Worm (Caenorhabditis elegans) whole organism, L1 larva: ENCODE measurements around the gene toca-2.
A peak's percentile ranks its signal among the peaks of the same experiment; 100 is the strongest.

Source experiments
- C34B4.2 ChIP-seq: sonication (generic microtip); optimal IDR thresholded peaks from 2 replicates; lab custom pipeline; 2017; ENCODE audit warnings: mild to moderate bottlenecking, missing genetic modification characterization, missing compliant biosample characterization
- alr-1 ChIP-seq: fragments of 200-800 bp; sonication (Bioruptor generic); optimal IDR thresholded peaks from 2 replicates; lab custom pipeline; 2018; ENCODE audit warnings: borderline replicate concordance, mild to moderate bottlenecking, missing genetic modification characterization, missing compliant biosample characterization
- aly-2 ChIP-seq: fragments of 150-350 bp; optimal IDR thresholded peaks from 2 replicates; lab custom pipeline; 2014; ENCODE audit warnings: missing biosample characterization, missing genetic modification characterization
- ama-1 ChIP-seq: fragments of 150-350 bp; optimal IDR thresholded peaks from 2 replicates; lab custom pipeline; 2014
- blmp-1 ChIP-seq: fragments of 150-350 bp; optimal IDR thresholded peaks from 2 replicates; lab custom pipeline; 2014; ENCODE audit warnings: missing biosample characterization, missing genetic modification characterization
- ceh-8 ChIP-seq: fragments of 200-800 bp; sonication (Bioruptor generic); optimal IDR thresholded peaks from 2 replicates; lab custom pipeline; 2018; ENCODE audit warnings: mild to moderate bottlenecking, missing genetic modification characterization, moderate library complexity, missing compliant biosample characterization
- ceh-82 ChIP-seq, 3 experiments: fragments of 150-350 bp in 1 of 3; sonication (generic microtip) in 2 of 3; optimal IDR thresholded peaks; 2 replicates each; lab custom pipeline; 2014 to 2017; ENCODE audit warnings: missing biosample characterization in 3 of 3, missing genetic modification characterization in 3 of 3
- dpl-1 ChIP-seq, 3 experiments: fragments of 150-350 bp in 2 of 3; sonication (generic microtip) in 1 of 3; optimal IDR thresholded peaks; 2 replicates each; lab custom pipeline; 2014 to 2017; ENCODE audit warnings: missing biosample characterization in 3 of 3, missing genetic modification characterization in 3 of 3, missing genetic modification reagents in 3 of 3
- dsc-1 ChIP-seq: sonication (generic microtip); optimal IDR thresholded peaks from 2 replicates; lab custom pipeline; 2016; ENCODE audit warnings: mild to moderate bottlenecking, missing genetic modification characterization, missing compliant biosample characterization
- efl-1 ChIP-seq, 4 experiments: fragments of 150-350 bp; optimal IDR thresholded peaks in 3 of 4; peaks in 1 of 4; 1 replicate in 1 of 4; 2 replicates in 3 of 4; lab custom pipeline; 2014; ENCODE audit warnings: missing biosample characterization in 2 of 4, missing genetic modification characterization in 2 of 4, missing genetic modification reagents in 2 of 4
- elt-2 ChIP-seq: sonication (generic microtip); optimal IDR thresholded peaks from 2 replicates; lab custom pipeline; 2016; ENCODE audit warnings: missing genetic modification characterization, mild to moderate bottlenecking, inconsistent platforms, missing compliant biosample characterization, missing genetic modification reagents
- elt-3 ChIP-seq, 6 experiments: fragments of 150-350 bp in 1 of 6; sonication (generic microtip); optimal IDR thresholded peaks; 2 replicates each; lab custom pipeline; 2017 to 2018; ENCODE audit warnings: missing biosample characterization in 6 of 6, missing genetic modification characterization in 6 of 6, inconsistent platforms in 1 of 6
- fkh-8 ChIP-seq: sonication (generic microtip); optimal IDR thresholded peaks from 2 replicates; lab custom pipeline; 2016; ENCODE audit warnings: mild to moderate bottlenecking, missing genetic modification characterization, missing compliant biosample characterization
- fos-1 ChIP-seq: fragments of 150-350 bp; optimal IDR thresholded peaks from 2 replicates; lab custom pipeline; 2014; ENCODE audit warnings: missing biosample characterization, missing genetic modification characterization
- grh-1 ChIP-seq: fragments of 200-800 bp; sonication (Bioruptor generic); IDR thresholded peaks from 2 replicates; pipeline ENCODE4 v1.3.6; 2022; ENCODE audit warnings: missing genetic modification reagents, missing genetic modification characterization, missing compliant biosample characterization
- hpl-2 ChIP-seq: fragments of 150-350 bp; optimal IDR thresholded peaks from 2 replicates; lab custom pipeline; 2014; ENCODE audit warnings: missing biosample characterization, missing genetic modification reagents, missing genetic modification characterization
- isw-1 ChIP-seq: fragments of 200-800 bp; sonication (Bioruptor generic); IDR thresholded peaks from 2 replicates; pipeline ENCODE4 v1.3.6; 2022; ENCODE audit warnings: missing genetic modification characterization, missing compliant biosample characterization
- lin-13 ChIP-seq: fragments of 150-350 bp; optimal IDR thresholded peaks from 2 replicates; lab custom pipeline; 2014; ENCODE audit warnings: missing biosample characterization, missing genetic modification reagents, missing genetic modification characterization
- lin-14 ChIP-seq: fragments of 200-800 bp; sonication (Bioruptor generic); optimal IDR thresholded peaks from 2 replicates; lab custom pipeline; 2018; ENCODE audit warnings: mild to moderate bottlenecking, missing genetic modification characterization, moderate library complexity, missing compliant biosample characterization
- lin-35 ChIP-seq, 2 experiments: fragments of 150-350 bp; optimal IDR thresholded peaks; 2 replicates each; lab custom pipeline; 2014; ENCODE audit warnings: missing biosample characterization in 2 of 2, missing genetic modification characterization in 2 of 2, missing genetic modification reagents in 2 of 2
- lir-3 ChIP-seq: sonication (generic microtip); optimal IDR thresholded peaks from 2 replicates; lab custom pipeline; 2016; ENCODE audit warnings: mild to moderate bottlenecking, missing genetic modification characterization, moderate library complexity, missing compliant biosample characterization; ENCODE audit not compliant: poor library complexity
- mdl-1 ChIP-seq, 2 experiments: fragments of 150-350 bp; optimal IDR thresholded peaks; 2 replicates each; lab custom pipeline; 2014 to 2017; ENCODE audit warnings: missing biosample characterization in 2 of 2, missing genetic modification characterization in 2 of 2, inconsistent platforms in 1 of 2
- nhr-19 ChIP-seq: fragments of 200-800 bp; sonication (Bioruptor generic); conservative IDR thresholded peaks from 2 replicates; pipeline ENCODE4 v1.3.6; 2022; ENCODE audit warnings: missing genetic modification characterization, missing compliant biosample characterization
- nhr-20 ChIP-seq: sonication (generic microtip); optimal IDR thresholded peaks from 2 replicates; lab custom pipeline; 2016; ENCODE audit warnings: mild to moderate bottlenecking, missing genetic modification characterization, missing compliant biosample characterization
- nhr-47 ChIP-seq: sonication (generic microtip); optimal IDR thresholded peaks from 2 replicates; lab custom pipeline; 2016; ENCODE audit warnings: mild to moderate bottlenecking, missing genetic modification characterization, moderate library complexity, missing compliant biosample characterization
- nhr-71 ChIP-seq: sonication (generic microtip); optimal IDR thresholded peaks from 2 replicates; lab custom pipeline; 2016; ENCODE audit warnings: mild to moderate bottlenecking, missing genetic modification characterization, moderate library complexity, missing compliant biosample characterization
- nhr-76 ChIP-seq: sonication (generic microtip); optimal IDR thresholded peaks from 2 replicates; lab custom pipeline; 2017; ENCODE audit warnings: missing biosample characterization, missing genetic modification characterization
- nhr-85 ChIP-seq: sonication (generic microtip); peaks from one replicate; lab custom pipeline; 2016; ENCODE audit warnings: missing genetic modification characterization, inconsistent platforms, missing compliant biosample characterization
- nhr-90 ChIP-seq: sonication (generic microtip); optimal IDR thresholded peaks from 2 replicates; lab custom pipeline; 2016; ENCODE audit warnings: mild to moderate bottlenecking, missing genetic modification characterization, missing compliant biosample characterization; ENCODE audit not compliant: poor library complexity
- pag-3 ChIP-seq: sonication (generic microtip); optimal IDR thresholded peaks from 2 replicates; lab custom pipeline; 2017; ENCODE audit warnings: missing genetic modification characterization, mild to moderate bottlenecking, missing compliant biosample characterization, antibody characterized with exemption, borderline replicate concordance; ENCODE audit not compliant: insufficient read depth
- pqm-1 ChIP-seq: sonication (generic microtip); optimal IDR thresholded peaks from 3 replicates; lab custom pipeline; 2017; ENCODE audit warnings: missing biosample characterization, missing genetic modification characterization
- rnt-1 ChIP-seq: sonication (generic microtip); optimal IDR thresholded peaks from 2 replicates; lab custom pipeline; 2016; ENCODE audit warnings: mild to moderate bottlenecking, missing genetic modification characterization, moderate library complexity, missing compliant biosample characterization
- snu-23 ChIP-seq: sonication (generic microtip); optimal IDR thresholded peaks from 2 replicates; lab custom pipeline; 2016; ENCODE audit warnings: missing genetic modification characterization, missing compliant biosample characterization
- sox-4 ChIP-seq: sonication (generic microtip); optimal IDR thresholded peaks from 2 replicates; lab custom pipeline; 2016; ENCODE audit warnings: missing genetic modification characterization, missing compliant biosample characterization
- tbx-2 ChIP-seq: sonication (generic microtip); optimal IDR thresholded peaks from 2 replicates; lab custom pipeline; 2016; ENCODE audit warnings: missing genetic modification characterization, missing compliant biosample characterization
- tlp-1 ChIP-seq: fragments of 150-350 bp; optimal IDR thresholded peaks from 2 replicates; lab custom pipeline; 2014; ENCODE audit warnings: missing biosample characterization, missing genetic modification characterization
- unc-130 ChIP-seq: fragments of 150-350 bp; optimal IDR thresholded peaks from 2 replicates; lab custom pipeline; 2017; ENCODE audit warnings: missing biosample characterization, missing genetic modification characterization, inconsistent platforms
- unc-30 ChIP-seq: sonication (generic microtip); optimal IDR thresholded peaks from 2 replicates; lab custom pipeline; 2017; ENCODE audit warnings: missing biosample characterization, missing genetic modification characterization
- unc-86 ChIP-seq: sonication (generic microtip); optimal IDR thresholded peaks from 2 replicates; lab custom pipeline; 2016; ENCODE audit warnings: missing genetic modification characterization, missing compliant biosample characterization
- xbp-1 ChIP-seq: sonication (generic microtip); optimal IDR thresholded peaks from 2 replicates; lab custom pipeline; 2016; ENCODE audit warnings: missing genetic modification characterization, missing compliant biosample characterization
- ztf-11 ChIP-seq, 2 experiments: sonication (generic microtip); optimal IDR thresholded peaks; 2 replicates each; lab custom pipeline; 2016 to 2017; ENCODE audit warnings: missing genetic modification characterization in 2 of 2, missing biosample characterization in 1 of 2, missing compliant biosample characterization in 1 of 2
- ztf-4 ChIP-seq: fragments of 150-350 bp; optimal IDR thresholded peaks from 2 replicates; lab custom pipeline; 2014; ENCODE audit warnings: missing biosample characterization, missing genetic modification characterization

Gene toca-2

ce11 chrIII:13763260-13764112 lies 7.8 kb downstream of the toca-2 start:
- TF ChIP-seq C34B4.2 (tag; lab: Kevin White, UChicago) (no peak), blmp-1 (peak; percentile 42), nhr-19 (0 out of 2 replicates have a peak, but pooled peaks have one; percentile 8), unc-130 (tag; lab: Kevin White, UChicago) (peak; percentile 11), elt-2 (tag; lab: Kevin White, UChicago) (peak; percentile 31), ztf-4 (tag; lab: Kevin White, UChicago) (peak; percentile 46), ceh-82 (tag; optimal IDR thresholded peaks at IDR 0.05; lab: Kevin White, UChicago) (peak in 1 of 3 experiments; percentile 17), ama-1 (lab: Kevin White, UChicago) (no peak), nhr-71 (tag; lab: Kevin White, UChicago) (peak; percentile 12), fkh-8 (tag; lab: Kevin White, UChicago) (no peak), tlp-1 (no peak), nhr-85 (tag; lab: Kevin White, UChicago) (peak; percentile 62), unc-86 (tag; lab: Kevin White, UChicago) (no peak), dsc-1 (no peak), lin-35 (GFP tag; optimal IDR thresholded peaks at IDR 0.05; lab: Kevin White, UChicago) (peak; percentile 24 to 56), pqm-1 (no peak), mdl-1 (tag; optimal IDR thresholded peaks at IDR 0.05; lab: Kevin White, UChicago) (peak in 1 of 2 experiments; percentile 53), elt-3 (tag; optimal IDR thresholded peaks at IDR 0.05; lab: Kevin White, UChicago) (no peak), nhr-47 (tag; lab: Kevin White, UChicago) (peak; percentile 24), lin-14 (GFP tag; lab: Kevin White, UChicago) (peak; percentile 76), ceh-8 (no peak), dpl-1 (GFP tag; optimal IDR thresholded peaks at IDR 0.05; lab: Kevin White, UChicago) (peak in 1 of 3 experiments; percentile 7), snu-23 (GFP tag; lab: Kevin White, UChicago) (peak; percentile 11), hpl-2 (GFP tag; lab: Kevin White, UChicago) (no peak), efl-1 (optimal IDR thresholded peaks at IDR 0.05; lab: Kevin White, UChicago) (no peak), efl-1 (GFP tag; optimal IDR thresholded peaks at IDR 0.05 in 1 of 2; lab: Kevin White, UChicago) (peak in 1 of 2 experiments; percentile 55), grh-1 (GFP tag; lab: Robert Waterston, UW) (no peak)

- no peak for TF ChIP-seq elt-2 (tag; lab: Kevin White, UChicago)
- no peak for TF ChIP-seq aly-2 (tag; lab: Kevin White, UChicago)
- no peak for TF ChIP-seq ama-1 (lab: Kevin White, UChicago)
- TF ChIP-seq unc-30: no peak
- TF ChIP-seq lir-3: no peak
- no peak for TF ChIP-seq alr-1
- TF ChIP-seq sox-4 (tag; lab: Kevin White, UChicago): no peak
- TF ChIP-seq pag-3 (tag; lab: Kevin White, UChicago): no peak
- TF ChIP-seq tbx-2 (tag; lab: Kevin White, UChicago): no peak
- no peak for TF ChIP-seq isw-1 (GFP tag; lab: Robert Waterston, UW)
- no peak for TF ChIP-seq elt-3 (tag; optimal IDR thresholded peaks at IDR 0.05; lab: Kevin White, UChicago)
Measured at ce11 chrIII:13765782-13766181, 10.1 kb downstream of the toca-2 start.

- no peak for TF ChIP-seq ztf-11 (tag; optimal IDR thresholded peaks at IDR 0.05; lab: Kevin White, UChicago)
- TF ChIP-seq mdl-1 (tag; optimal IDR thresholded peaks at IDR 0.05; lab: Kevin White, UChicago): peak in 1 of 2 experiments; percentile 30
- TF ChIP-seq nhr-85 (tag; lab: Kevin White, UChicago): peak; percentile 38
- peak; percentile 65 for TF ChIP-seq blmp-1
- TF ChIP-seq xbp-1: no peak
- peak; percentile 20 for TF ChIP-seq snu-23 (GFP tag; lab: Kevin White, UChicago)
- TF ChIP-seq fos-1: no peak
- peak in 1 of 2 experiments; percentile 8 for TF ChIP-seq efl-1 (optimal IDR thresholded peaks at IDR 0.05; lab: Kevin White, UChicago)
- TF ChIP-seq efl-1 (GFP tag; optimal IDR thresholded peaks at IDR 0.05 in 1 of 2; lab: Kevin White, UChicago): peak in 1 of 2 experiments; percentile 92
- TF ChIP-seq nhr-20 (tag; lab: Kevin White, UChicago): peak; percentile 44
- TF ChIP-seq nhr-90 (tag; lab: Kevin White, UChicago): peak; percentile 53
- TF ChIP-seq dpl-1 (GFP tag; optimal IDR thresholded peaks at IDR 0.05; lab: Kevin White, UChicago): peak in 1 of 3 experiments; percentile 14
- peak; percentile 25 for TF ChIP-seq lin-14 (GFP tag; lab: Kevin White, UChicago)
- TF ChIP-seq nhr-71 (tag; lab: Kevin White, UChicago): peak; percentile 44
- peak; percentile 13 for TF ChIP-seq rnt-1 (tag; lab: Kevin White, UChicago)
- TF ChIP-seq nhr-76 (tag; lab: Kevin White, UChicago): no peak
- TF ChIP-seq lin-13 (GFP tag; lab: Kevin White, UChicago): peak; percentile 39
- TF ChIP-seq elt-2 (tag; lab: Kevin White, UChicago): peak; percentile 83
- TF ChIP-seq lin-35 (GFP tag; optimal IDR thresholded peaks at IDR 0.05; lab: Kevin White, UChicago): peak in 1 of 2 experiments; percentile 60
- TF ChIP-seq elt-3 (tag; optimal IDR thresholded peaks at IDR 0.05; lab: Kevin White, UChicago): peak in 3 of 6 experiments; percentile 52 to 70 (median 67)
- TF ChIP-seq isw-1 (GFP tag; lab: Robert Waterston, UW): no peak
Measured at ce11 chrIII:13766704-13767323, 11.1 kb downstream of the toca-2 start.
